Fruit fly (Drosophila melanogaster): ENCODE measurements around the gene LManI.

LManI gene

DNA sequence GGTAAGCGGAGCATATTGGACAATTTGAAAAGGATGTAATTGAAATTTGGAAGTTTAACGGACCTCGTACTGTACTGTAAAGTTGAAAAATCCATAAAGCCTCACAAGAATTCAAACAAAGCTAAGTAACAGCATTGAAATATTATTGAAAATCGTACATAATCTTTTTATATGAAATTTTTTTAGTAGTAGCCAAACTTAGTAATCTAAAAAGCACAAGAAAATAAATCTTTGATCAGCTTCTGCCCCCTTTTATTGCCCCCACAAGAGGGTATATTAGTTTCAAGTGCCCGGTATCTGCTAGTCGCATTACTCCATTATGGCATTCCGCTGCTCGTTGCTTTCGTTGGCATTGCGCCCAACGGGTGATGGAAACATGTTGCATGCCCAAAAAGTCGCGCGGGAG, 9.8 kb upstream of the LManI start (continued):
- peak; percentile 58 for TF ChIP-seq CG10267 (tag; optimal IDR thresholded peaks at IDR 0.05)
- no peak for TF ChIP-seq CG34376 (GFP tag; optimal IDR thresholded peaks at IDR 0.05)
- TF ChIP-seq NfI (GFP tag; optimal IDR thresholded peaks at IDR 0.05) = no peak
- TF ChIP-seq pan (optimal IDR thresholded peaks at IDR 0.05) = no peak
- peak in 1 of 2 experiments; percentile 57 for TF ChIP-seq pan (GFP tag; optimal IDR thresholded peaks at IDR 0.05 in 1 of 2, IDR thresholded peaks at IDR 0.05 in 1 of 2)
- TF ChIP-seq CG11695 (GFP tag; IDR thresholded peaks at IDR 0.05) = peak; percentile 54; the same call in 2 of the 3 replicates
- TF ChIP-seq CG13424 (tag; optimal IDR thresholded peaks at IDR 0.05) = peak; percentile 48
- peak; percentile 1 for TF ChIP-seq pb (GFP tag; optimal IDR thresholded peaks at IDR 0.05)
- TF ChIP-seq CG34422 (GFP tag; IDR thresholded peaks at IDR 0.05) = 0 out of 3 replicates have a peak, but pooled peaks have one; percentile 27
- no peak for TF ChIP-seq CG10321 (GFP tag; IDR thresholded peaks at IDR 0.05)
- TF ChIP-seq lov (optimal IDR thresholded peaks at IDR 0.05) = no peak
- TF ChIP-seq lov (GFP tag; IDR thresholded peaks at IDR 0.05) = 0 out of 3 replicates have a peak, but pooled peaks have one; percentile 54
- TF ChIP-seq ase (GFP tag; IDR thresholded peaks at IDR 0.05) = no peak
- peak; percentile 32 for TF ChIP-seq CG6654 (GFP tag; optimal IDR thresholded peaks at IDR 0.05)
- TF ChIP-seq CG2875 (GFP tag; optimal IDR thresholded peaks at IDR 0.05) = peak; percentile 60
- peak; percentile 36 for TF ChIP-seq CG15514 (GFP tag; optimal IDR thresholded peaks at IDR 0.05)
- TF ChIP-seq CG18599 (GFP tag; optimal IDR thresholded peaks at IDR 0.05) = peak; percentile 36
- peak; percentile 73 for TF ChIP-seq gem (tag; optimal IDR thresholded peaks at IDR 0.05)
- no peak for TF ChIP-seq sr (GFP tag; IDR thresholded peaks at IDR 0.05)
- TF ChIP-seq CG12219 (GFP tag; optimal IDR thresholded peaks at IDR 0.05) = no peak
- no peak for TF ChIP-seq hth (optimal IDR thresholded peaks at IDR 0.05)
- TF ChIP-seq CG17912 (GFP tag; optimal IDR thresholded peaks at IDR 0.05) = no peak
- TF ChIP-seq pum (GFP tag; optimal IDR thresholded peaks at IDR 0.05) = peak; percentile 53
- TF ChIP-seq Nf-YA (GFP tag; IDR thresholded peaks at IDR 0.05) = no peak
- TF ChIP-seq CG4707 (GFP tag; optimal IDR thresholded peaks at IDR 0.05) = no peak
- TF ChIP-seq CG15011 (GFP tag; optimal IDR thresholded peaks at IDR 0.05) = no peak
- TF ChIP-seq Jarid2 (GFP tag; optimal IDR thresholded peaks at IDR 0.05) = peak; percentile 43
- TF ChIP-seq chn (GFP tag; optimal IDR thresholded peaks at IDR 0.05) = peak; percentile 42
- peak; percentile 57 for TF ChIP-seq CG12104 (GFP tag; optimal IDR thresholded peaks at IDR 0.05)
- no peak for TF ChIP-seq Dek (tag; optimal IDR thresholded peaks at IDR 0.05)
- no peak for TF ChIP-seq CG2678 (tag; optimal IDR thresholded peaks at IDR 0.05)
- peak; percentile 78 for TF ChIP-seq CG7839 (tag; optimal IDR thresholded peaks at IDR 0.05)
- TF ChIP-seq gsb (GFP tag; IDR thresholded peaks at IDR 0.05) = no peak
- TF ChIP-seq so (GFP tag; IDR thresholded peaks at IDR 0.05) = 0 out of 3 replicates have a peak, but pooled peaks have one; percentile 11
- TF ChIP-seq prd (optimal IDR thresholded peaks at IDR 0.05) = no peak
- TF ChIP-seq prd (GFP tag; IDR thresholded peaks at IDR 0.05) = peak; percentile 82
- no peak for TF ChIP-seq CG14014 (GFP tag; IDR thresholded peaks at IDR 0.05)
- peak; percentile 61 for TF ChIP-seq CG1602 (GFP tag; optimal IDR thresholded peaks at IDR 0.05)
- TF ChIP-seq CG9609 (GFP tag; optimal IDR thresholded peaks at IDR 0.05) = peak; percentile 39
- TF ChIP-seq Hr78 (GFP tag; optimal IDR thresholded peaks at IDR 0.05) = peak in 1 of 2 experiments; percentile 38
- TF ChIP-seq tgo (GFP tag; IDR thresholded peaks at IDR 0.05) = peak; percentile 70
- TF ChIP-seq Stat92E (GFP tag; optimal IDR thresholded peaks at IDR 0.05) = peak in 1 of 3 experiments; percentile 43
- TF ChIP-seq Nf-YC (tag; optimal IDR thresholded peaks at IDR 0.05) = no peak
- TF ChIP-seq grau (tag; optimal IDR thresholded peaks at IDR 0.05) = peak; percentile 52
- TF ChIP-seq Ada2b (GFP tag; IDR thresholded peaks at IDR 0.05) = no peak
- TF ChIP-seq wor (GFP tag; IDR thresholded peaks at IDR 0.05) = 0 out of 2 replicates have a peak, but pooled peaks have one; percentile 46
- TF ChIP-seq Sry-δ (GFP tag; optimal IDR thresholded peaks at IDR 0.05) = peak; percentile 15
- peak; percentile 28 for TF ChIP-seq CG7786 (GFP tag; optimal IDR thresholded peaks at IDR 0.05)
- peak; percentile 60 for TF ChIP-seq az2 (GFP tag; optimal IDR thresholded peaks at IDR 0.05)
- peak; percentile 45 for TF ChIP-seq kay (GFP tag; optimal IDR thresholded peaks at IDR 0.05)
- TF ChIP-seq insv (GFP tag; optimal IDR thresholded peaks at IDR 0.05) = no peak

All from whole organism, embryonic.